ENCODE assay signal across 3 fruit fly cellular contexts in the genomic region with DNA sequence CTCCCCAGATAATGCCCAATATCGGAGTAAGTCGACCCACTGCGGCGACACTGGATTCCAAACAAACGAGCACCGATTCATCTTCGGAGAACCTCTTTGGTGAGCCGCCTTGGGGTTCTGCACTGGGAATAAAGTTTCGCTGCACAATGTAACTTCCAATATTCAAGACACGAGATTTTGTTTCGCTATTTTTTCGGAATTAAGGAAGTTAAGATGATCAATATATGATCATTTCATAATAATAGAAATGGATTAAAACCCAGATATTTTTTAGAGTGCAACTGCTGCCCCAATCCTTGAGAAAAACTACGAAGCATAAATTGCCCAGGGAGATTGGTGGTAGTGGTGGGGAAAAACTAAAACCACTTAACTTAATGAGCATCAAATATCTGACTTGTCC.
TF ChIP-seq lines count a peak whose summit lies in the region.

No protein-coding gene starts in this region.

- no peak for TF ChIP-seq CTCF in whole organism, embryonic (GFP tag; optimal IDR thresholded peaks at IDR 0.05; lab: Kevin White, UChicago)

TF ChIP-seq in whole organism, embryonic, 481 proteins besides CTCF, POLR2A, EP300 and RAD21 (continues in another document):
- 0 out of 2 replicates have a peak, but pooled peaks have one; percentile 37 for TF ChIP-seq sisA (GFP tag; IDR thresholded peaks at IDR 0.05; lab: Robert Waterston, UW)
- no peak for TF ChIP-seq ewg (GFP tag; optimal IDR thresholded peaks at IDR 0.05; lab: Kevin White, UChicago)
- peak; percentile 13 for TF ChIP-seq sqz (GFP tag; optimal IDR thresholded peaks at IDR 0.05; lab: Kevin White, UChicago)
- peak; percentile 73 for TF ChIP-seq CG17829 (tag; optimal IDR thresholded peaks at IDR 0.05; lab: Kevin White, UChicago)
- no peak for TF ChIP-seq CG12219 (GFP tag; optimal IDR thresholded peaks at IDR 0.05; lab: Kevin White, UChicago)
- no peak for TF ChIP-seq YL-1 (GFP tag; optimal IDR thresholded peaks at IDR 0.05; lab: Kevin White, UChicago)
- peak; percentile 46 for TF ChIP-seq CG9727 (GFP tag; optimal IDR thresholded peaks at IDR 0.05; lab: Kevin White, UChicago)
- peak; percentile 15 for TF ChIP-seq CG17802 (tag; optimal IDR thresholded peaks at IDR 0.05; lab: Kevin White, UChicago)
- no peak for TF ChIP-seq CG10543 (GFP tag; optimal IDR thresholded peaks at IDR 0.05; lab: Kevin White, UChicago)
- TF ChIP-seq chm (GFP tag; IDR thresholded peaks at IDR 0.05; lab: Robert Waterston, UW): peak; percentile 78
- no peak for TF ChIP-seq Dll (GFP tag; IDR thresholded peaks at IDR 0.05; lab: Robert Waterston, UW; ENCODE audit: partially characterized antibody)
- no peak for TF ChIP-seq CG2120 (GFP tag; optimal IDR thresholded peaks at IDR 0.05; lab: Kevin White, UChicago)
- peak; percentile 29 for TF ChIP-seq zen (tag; optimal IDR thresholded peaks at IDR 0.05; lab: Kevin White, UChicago)
- 0 out of 2 replicates have a peak, but pooled peaks have one; percentile 18 for TF ChIP-seq onecut (GFP tag; IDR thresholded peaks at IDR 0.05; lab: Robert Waterston, UW)
- TF ChIP-seq hkb (optimal IDR thresholded peaks at IDR 0.05; lab: Kevin White, UChicago): no peak
- TF ChIP-seq hkb (GFP tag; IDR thresholded peaks at IDR 0.05; lab: Robert Waterston, UW): peak; percentile 61
- TF ChIP-seq Dad (GFP tag; optimal IDR thresholded peaks at IDR 0.05; lab: Kevin White, UChicago): no peak
- TF ChIP-seq toy (GFP tag; IDR thresholded peaks at IDR 0.05; lab: Robert Waterston, UW): no peak
- peak; percentile 2 for TF ChIP-seq Ets97D (GFP tag; optimal IDR thresholded peaks at IDR 0.05; lab: Kevin White, UChicago)
- TF ChIP-seq Ada2b (GFP tag; IDR thresholded peaks at IDR 0.05; lab: Robert Waterston, UW): no peak
- TF ChIP-seq CG8924 (tag; optimal IDR thresholded peaks at IDR 0.05; lab: Kevin White, UChicago): peak; percentile 12
- TF ChIP-seq Side (GFP tag; optimal IDR thresholded peaks at IDR 0.05; lab: Kevin White, UChicago): peak; percentile 3
- no peak for TF ChIP-seq nerfin-2 (GFP tag; IDR thresholded peaks at IDR 0.05; lab: Robert Waterston, UW; ENCODE audit: partially characterized antibody)
- peak; percentile 83 for TF ChIP-seq CG2712 (tag; optimal IDR thresholded peaks at IDR 0.05; lab: Kevin White, UChicago)
- TF ChIP-seq cg (GFP tag; optimal IDR thresholded peaks at IDR 0.05; lab: Kevin White, UChicago): no peak
- peak; percentile 53 for TF ChIP-seq CG8290 (GFP tag; optimal IDR thresholded peaks at IDR 0.05; lab: Kevin White, UChicago)
- TF ChIP-seq CG8290 (tag; optimal IDR thresholded peaks at IDR 0.05; lab: Kevin White, UChicago): no peak
- peak; percentile 54 for TF ChIP-seq dmrt11E (tag; optimal IDR thresholded peaks at IDR 0.05; lab: Kevin White, UChicago)

TF ChIP-seq in whole organism, prepupa, 60 proteins besides CTCF, POLR2A, EP300 and RAD21:
- peak; percentile 4 for TF ChIP-seq CG10669 (GFP tag; optimal IDR thresholded peaks at IDR 0.05; lab: Kevin White, UChicago)
- peak; percentile 17 for TF ChIP-seq Ets96B (tag; optimal IDR thresholded peaks at IDR 0.05; lab: Kevin White, UChicago)
- TF ChIP-seq CG6163 (GFP tag; IDR thresholded peaks at IDR 0.05; lab: Robert Waterston, UW): peak; percentile 50; the same call in 1 of the 3 replicates
- TF ChIP-seq CG6792 (GFP tag; optimal IDR thresholded peaks at IDR 0.05; lab: Kevin White, UChicago): no peak
- no peak for TF ChIP-seq fd85E (GFP tag; optimal IDR thresholded peaks at IDR 0.05; lab: Kevin White, UChicago)
- TF ChIP-seq svp (GFP tag; lab: Kevin White, UChicago): peak; percentile 43
- no peak for TF ChIP-seq CG15336 (GFP tag; IDR thresholded peaks at IDR 0.05; lab: Robert Waterston, UW)
- peak; percentile 40 for TF ChIP-seq Eip78C (GFP tag; lab: Kevin White, UChicago)
- peak; percentile 33 for TF ChIP-seq CG3919 (GFP tag; optimal IDR thresholded peaks at IDR 0.05; lab: Kevin White, UChicago)
TF ChIP-seq in whole organism, prepupa: peak in this region for 6.

TF ChIP-seq in whole organism, pupa, 21 proteins besides CTCF, POLR2A, EP300 and RAD21:
- no peak for TF ChIP-seq CG9948 (tag; optimal IDR thresholded peaks at IDR 0.05; lab: Kevin White, UChicago)
- TF ChIP-seq CG15710 (tag; optimal IDR thresholded peaks at IDR 0.05; lab: Kevin White, UChicago): no peak
- TF ChIP-seq D1 (tag; optimal IDR thresholded peaks at IDR 0.05; lab: Kevin White, UChicago): no peak
- TF ChIP-seq gl (tag; optimal IDR thresholded peaks at IDR 0.05; lab: Kevin White, UChicago): no peak
- 0 out of 3 replicates have a peak, but pooled peaks have one; percentile 11 for TF ChIP-seq CG4496 (GFP tag; IDR thresholded peaks at IDR 0.05; lab: Robert Waterston, UW)
- no peak for TF ChIP-seq rn (GFP tag; IDR thresholded peaks at IDR 0.05; lab: Robert Waterston, UW)
- TF ChIP-seq CG34367 (tag; optimal IDR thresholded peaks at IDR 0.05; lab: Kevin White, UChicago): no peak
- peak; percentile 32 for TF ChIP-seq CG14655 (GFP tag; optimal IDR thresholded peaks at IDR 0.05; lab: Kevin White, UChicago)
- no peak for TF ChIP-seq CG10348 (GFP tag; IDR thresholded peaks at IDR 0.05; lab: Robert Waterston, UW)
- TF ChIP-seq EcR (GFP tag; optimal IDR thresholded peaks at IDR 0.05; lab: Kevin White, UChicago): no peak
- TF ChIP-seq Snoo (tag; optimal IDR thresholded peaks at IDR 0.05; lab: Kevin White, UChicago): no peak
- no peak for TF ChIP-seq CG12605 (GFP tag; IDR thresholded peaks at IDR 0.05; lab: Robert Waterston, UW)
- peak; percentile 40 for TF ChIP-seq CG8301 (tag; optimal IDR thresholded peaks at IDR 0.05; lab: Kevin White, UChicago)
- TF ChIP-seq Pif1A (GFP tag; optimal IDR thresholded peaks at IDR 0.05; lab: Kevin White, UChicago): no peak
- TF ChIP-seq CG17806 (tag; optimal IDR thresholded peaks at IDR 0.05; lab: Kevin White, UChicago): peak; percentile 15
- TF ChIP-seq CG32121 (GFP tag; IDR thresholded peaks at IDR 0.05; lab: Robert Waterston, UW): no peak
- peak; percentile 3 for TF ChIP-seq CG8159 (tag; optimal IDR thresholded peaks at IDR 0.05; lab: Kevin White, UChicago)
- TF ChIP-seq Pif1B (GFP tag; optimal IDR thresholded peaks at IDR 0.05; lab: Kevin White, UChicago): no peak
